Worm (Caenorhabditis elegans) whole organism, young adult: Measurements from ENCODE around the gene nspc-20.

ENCODE experiments used
- F10E7.11 ChIP-seq: sonication (generic microtip); optimal IDR thresholded peaks from 2 replicates; lab custom pipeline; 2017; ENCODE audit warnings: mild to moderate bottlenecking, missing genetic modification characterization, moderate library complexity, missing compliant biosample characterization
- F33H1.4 ChIP-seq: fragments of 200-800 bp; sonication (Bioruptor generic); IDR thresholded peaks from 2 replicates; pipeline ENCODE4 v1.3.6; 2022; ENCODE audit warnings: missing genetic modification reagents, missing genetic modification characterization, missing compliant biosample characterization
- F37B4.10 ChIP-seq: fragments of 200-800 bp; sonication (Bioruptor generic); IDR thresholded peaks from 2 replicates; pipeline ENCODE4 v1.3.6; 2022; ENCODE audit warnings: missing genetic modification characterization, missing compliant biosample characterization
- F39B2.1 ChIP-seq: fragments of 200-800 bp; sonication (Bioruptor generic); IDR thresholded peaks from 2 replicates; pipeline ENCODE4 v1.3.6; 2022; ENCODE audit warnings: missing genetic modification reagents, missing genetic modification characterization, missing compliant biosample characterization
- F57A8.1 ChIP-seq: fragments of 200-800 bp; sonication (Bioruptor generic); optimal IDR thresholded peaks from 2 replicates; lab custom pipeline; 2018; ENCODE audit warnings: mild to moderate bottlenecking, missing genetic modification characterization, moderate library complexity, missing compliant biosample characterization
- K11D2.4 ChIP-seq: fragments of 200-800 bp; sonication (Bioruptor generic); IDR thresholded peaks from 2 replicates; pipeline ENCODE4 v1.3.6; 2022; ENCODE audit warnings: missing genetic modification reagents, missing genetic modification characterization, missing compliant biosample characterization
- K12H6.12 ChIP-seq: fragments of 200-800 bp; sonication (Bioruptor generic); optimal IDR thresholded peaks from 2 replicates; lab custom pipeline; 2018; ENCODE audit warnings: mild to moderate bottlenecking, missing genetic modification characterization, missing compliant biosample characterization
- T07F8.4 ChIP-seq: sonication (generic microtip); optimal IDR thresholded peaks from 2 replicates; lab custom pipeline; 2016; ENCODE audit warnings: mild to moderate bottlenecking, missing genetic modification characterization, moderate library complexity, missing compliant biosample characterization
- T26A5.8 ChIP-seq: sonication (generic microtip); optimal IDR thresholded peaks from 2 replicates; lab custom pipeline; 2016; ENCODE audit warnings: missing genetic modification characterization, missing compliant biosample characterization
- Y53F4B.3 ChIP-seq: fragments of 200-800 bp; sonication (Bioruptor generic); IDR thresholded peaks from 2 replicates; pipeline ENCODE4 v1.3.6; 2022; ENCODE audit warnings: missing genetic modification reagents, missing genetic modification characterization, missing compliant biosample characterization
- Y56A3A.18 ChIP-seq: fragments of 200-800 bp; sonication (Bioruptor generic); IDR thresholded peaks from 2 replicates; pipeline ENCODE4 v1.3.6; 2022; ENCODE audit warnings: missing genetic modification reagents, missing genetic modification characterization, missing compliant biosample characterization
- Y67H2A.10 ChIP-seq: fragments of 200-800 bp; sonication (Bioruptor generic); conservative IDR thresholded peaks from 2 replicates; pipeline ENCODE4 v1.3.6; 2022; ENCODE audit warnings: missing genetic modification reagents, missing genetic modification characterization, missing compliant biosample characterization
- ama-1 ChIP-seq, 3 experiments: fragments of 150-350 bp in 1 of 3; sonication (generic microtip) in 2 of 3; optimal IDR thresholded peaks; 2 replicates each; lab custom pipeline; 2014 to 2018; ENCODE audit warnings: missing biosample characterization in 2 of 3, missing genetic modification characterization in 2 of 3, missing genetic modification reagents in 2 of 3
- bed-1 ChIP-seq: fragments of 200-800 bp; sonication (Bioruptor generic); IDR thresholded peaks from 2 replicates; pipeline ENCODE4 v1.3.6; 2022; ENCODE audit warnings: missing genetic modification reagents, missing genetic modification characterization, missing compliant biosample characterization
- bed-2 ChIP-seq: fragments of 200-800 bp; sonication (Bioruptor generic); IDR thresholded peaks from 2 replicates; pipeline ENCODE4 v1.3.6; 2022; ENCODE audit warnings: missing genetic modification reagents, missing genetic modification characterization, missing compliant biosample characterization
- ceh-58 ChIP-seq: fragments of 200-800 bp; sonication (Bioruptor generic); IDR thresholded peaks from 2 replicates; pipeline ENCODE4 v1.3.6; 2022; ENCODE audit warnings: missing genetic modification characterization, missing compliant biosample characterization
- ceh-91 ChIP-seq: fragments of 200-800 bp; sonication (Bioruptor generic); IDR thresholded peaks from 2 replicates; pipeline ENCODE4 v1.3.6; 2022; ENCODE audit warnings: missing genetic modification reagents, missing genetic modification characterization, missing compliant biosample characterization
- die-1 ChIP-seq: sonication (generic microtip); optimal IDR thresholded peaks from 2 replicates; lab custom pipeline; 2016; ENCODE audit warnings: missing genotype, mild to moderate bottlenecking, missing genetic modification characterization, missing compliant biosample characterization
- dpff-1 ChIP-seq: sonication (generic microtip); optimal IDR thresholded peaks from 2 replicates; lab custom pipeline; 2017; ENCODE audit warnings: mild to moderate bottlenecking, missing genetic modification characterization, missing compliant biosample characterization
- efl-1 ChIP-seq: fragments of 150-350 bp; optimal IDR thresholded peaks from 2 replicates; lab custom pipeline; 2014; ENCODE audit warnings: missing biosample characterization, missing genetic modification reagents, missing genetic modification characterization
- egl-44 ChIP-seq: fragments of 200-800 bp; sonication (Bioruptor generic); IDR thresholded peaks from 2 replicates; pipeline ENCODE4 v1.3.6; 2022; ENCODE audit warnings: missing genetic modification reagents, missing genetic modification characterization, missing compliant biosample characterization
- egrh-3 ChIP-seq: fragments of 200-800 bp; sonication (Bioruptor generic); IDR thresholded peaks from 2 replicates; pipeline ENCODE4 v1.3.6; 2022; ENCODE audit warnings: missing genetic modification reagents, missing genetic modification characterization, missing compliant biosample characterization
- let-526 ChIP-seq: fragments of 200-800 bp; sonication (Bioruptor generic); IDR thresholded peaks from 2 replicates; pipeline ENCODE4 v1.3.6; 2022; ENCODE audit warnings: missing genetic modification reagents, missing genetic modification characterization, missing compliant biosample characterization
- let-607 ChIP-seq, 2 experiments: fragments of 200-800 bp in 1 of 2; sonication (Bioruptor generic) in 1 of 2; sonication (generic microtip) in 1 of 2; optimal IDR thresholded peaks; 2 replicates each; lab custom pipeline; 2016 to 2018; ENCODE audit warnings: mild to moderate bottlenecking in 2 of 2, missing compliant biosample characterization in 2 of 2, missing genetic modification characterization in 2 of 2, moderate library complexity in 2 of 2, missing genotype in 1 of 2
- lin-35 ChIP-seq, 3 experiments: fragments of 150-350 bp in 2 of 3; sonication (generic microtip) in 1 of 3; optimal IDR thresholded peaks; 2 replicates each; lab custom pipeline; 2014 to 2018; ENCODE audit warnings: missing biosample characterization in 3 of 3, missing genetic modification characterization in 3 of 3, missing genetic modification reagents in 3 of 3
- lin-40 ChIP-seq: sonication (generic microtip); optimal IDR thresholded peaks from 2 replicates; lab custom pipeline; 2016; ENCODE audit warnings: missing genetic modification characterization, mild to moderate bottlenecking, missing compliant biosample characterization, missing genotype, missing genetic modification reagents
- lin-54 ChIP-seq: fragments of 200-800 bp; sonication (Bioruptor generic); optimal IDR thresholded peaks from 2 replicates; lab custom pipeline; 2018; ENCODE audit warnings: mild to moderate bottlenecking, missing genetic modification characterization, missing compliant biosample characterization
- lir-1 ChIP-seq: fragments of 200-800 bp; sonication (Bioruptor generic); conservative IDR thresholded peaks from 2 replicates; pipeline ENCODE4 v1.3.6; 2022; ENCODE audit warnings: missing genetic modification reagents, missing genetic modification characterization, missing compliant biosample characterization
- lsy-27 ChIP-seq: sonication (generic microtip); optimal IDR thresholded peaks from 2 replicates; lab custom pipeline; 2017; ENCODE audit warnings: missing genetic modification characterization, mild to moderate bottlenecking, missing compliant biosample characterization, antibody characterized with exemption, missing genotype, borderline replicate concordance; ENCODE audit not compliant: insufficient read depth
- madf-6 ChIP-seq: fragments of 200-800 bp; sonication (Bioruptor generic); IDR thresholded peaks from 2 replicates; pipeline ENCODE4 v1.3.6; 2022; ENCODE audit warnings: missing genetic modification reagents, missing genetic modification characterization, missing compliant biosample characterization
- mcd-1 ChIP-seq: fragments of 200-800 bp; sonication (Bioruptor generic); IDR thresholded peaks from 2 replicates; pipeline ENCODE4 v1.3.6; 2022; ENCODE audit warnings: missing genetic modification reagents, missing genetic modification characterization, missing compliant biosample characterization
- mel-28 ChIP-seq: sonication (generic microtip); optimal IDR thresholded peaks from 2 replicates; lab custom pipeline; 2016; ENCODE audit warnings: borderline replicate concordance, mild to moderate bottlenecking, missing genetic modification characterization, missing compliant biosample characterization
- mxl-1 ChIP-seq: sonication (generic microtip); optimal IDR thresholded peaks from 2 replicates; lab custom pipeline; 2016; ENCODE audit warnings: missing genetic modification characterization, missing compliant biosample characterization
- nfya-2 ChIP-seq: fragments of 200-800 bp; sonication (Bioruptor generic); IDR thresholded peaks from 2 replicates; pipeline ENCODE4 v1.3.6; 2022; ENCODE audit warnings: missing genetic modification reagents, missing genetic modification characterization, missing compliant biosample characterization
- nfyb-1 ChIP-seq: fragments of 200-800 bp; sonication (Bioruptor generic); IDR thresholded peaks from 2 replicates; pipeline ENCODE4 v1.3.6; 2022; ENCODE audit warnings: missing genetic modification reagents, missing genetic modification characterization, missing compliant biosample characterization
- nhr-80 ChIP-seq: sonication (generic microtip); optimal IDR thresholded peaks from 2 replicates; lab custom pipeline; 2016; ENCODE audit warnings: missing genetic modification characterization, missing compliant biosample characterization
- pbrm-1 ChIP-seq: fragments of 200-800 bp; sonication (Bioruptor generic); IDR thresholded peaks from 2 replicates; pipeline ENCODE4 v1.3.6; 2022; ENCODE audit warnings: missing genetic modification reagents, missing genetic modification characterization, missing compliant biosample characterization
- pha-4 ChIP-seq: fragments of 150-350 bp; sonication (generic microtip); optimal IDR thresholded peaks from 2 replicates; lab custom pipeline; 2014; ENCODE audit warnings: missing biosample characterization, missing genetic modification reagents, missing genetic modification characterization
- repo-1 ChIP-seq: sonication (generic microtip); optimal IDR thresholded peaks from 2 replicates; lab custom pipeline; 2017; ENCODE audit warnings: mild to moderate bottlenecking, missing genetic modification characterization, missing compliant biosample characterization
- sea-2 ChIP-seq: fragments of 200-800 bp; sonication (Bioruptor generic); IDR thresholded peaks from 2 replicates; pipeline ENCODE4 v1.3.6; 2022; ENCODE audit warnings: missing genetic modification characterization, missing compliant biosample characterization
- snpc-1.1 ChIP-seq: sonication (generic microtip); optimal IDR thresholded peaks from 2 replicates; lab custom pipeline; 2017; ENCODE audit warnings: missing genetic modification characterization, mild to moderate bottlenecking, missing compliant biosample characterization, antibody characterized with exemption, moderate library complexity, missing genotype, missing genetic modification reagents; ENCODE audit not compliant: insufficient read depth
- snpc-4 ChIP-seq, 5 experiments: fragments of 150-350 bp in 1 of 5; sonication (generic microtip) in 4 of 5; optimal IDR thresholded peaks; 2 replicates each; lab custom pipeline; 2014 to 2018; ENCODE audit warnings: missing genetic modification characterization in 5 of 5, missing biosample characterization in 3 of 5, antibody characterized with exemption in 2 of 5, mild to moderate bottlenecking in 2 of 5, missing compliant biosample characterization in 2 of 5, missing genotype in 2 of 5, moderate library complexity in 2 of 5, missing genetic modification reagents in 1 of 5
- tbp1 ChIP-seq: fragments of 200-800 bp; sonication (Bioruptor generic); optimal IDR thresholded peaks from 2 replicates; lab custom pipeline; 2018; ENCODE audit warnings: mild to moderate bottlenecking, missing genetic modification characterization, missing compliant biosample characterization
- zfh-2 ChIP-seq: fragments of 200-800 bp; sonication (Bioruptor generic); conservative IDR thresholded peaks from 2 replicates; pipeline ENCODE4 v1.3.6; 2022; ENCODE audit warnings: missing genetic modification reagents, missing genetic modification characterization, missing compliant biosample characterization
- ztf-18 ChIP-seq: sonication (generic microtip); optimal IDR thresholded peaks from 2 replicates; lab custom pipeline; 2016; ENCODE audit warnings: missing genotype, mild to moderate bottlenecking, missing genetic modification characterization, missing compliant biosample characterization

nspc-20 gene

ce11 chrX:14490486-14490885, 39.5 kb downstream of the nspc-20 start:
- TF ChIP-seq mcd-1 (GFP tag; lab: Robert Waterston, UW): peak; percentile 38
- 0 out of 2 replicates have a peak, but pooled peaks have one; percentile 37 for TF ChIP-seq sea-2 (GFP tag; lab: Robert Waterston, UW)
- peak; percentile 83 for TF ChIP-seq zfh-2 (GFP tag; lab: Robert Waterston, UW)
- no peak for TF ChIP-seq ceh-91
- 0 out of 2 replicates have a peak, but pooled peaks have one; percentile 70 for TF ChIP-seq bed-1
- TF ChIP-seq tbp1 (GFP tag; lab: Kevin White, UChicago): no peak
- TF ChIP-seq F37B4.10: no peak
- TF ChIP-seq nfya-2 (GFP tag; lab: Robert Waterston, UW): 0 out of 2 replicates have a peak, but pooled peaks have one; percentile 61
- 0 out of 2 replicates have a peak, but pooled peaks have one; percentile 42 for TF ChIP-seq F39B2.1 (GFP tag; lab: Robert Waterston, UW)
- TF ChIP-seq Y56A3A.18: no peak
- no peak for TF ChIP-seq F57A8.1
- peak; percentile 93 for TF ChIP-seq egrh-3 (GFP tag; lab: Robert Waterston, UW)

DNA sequence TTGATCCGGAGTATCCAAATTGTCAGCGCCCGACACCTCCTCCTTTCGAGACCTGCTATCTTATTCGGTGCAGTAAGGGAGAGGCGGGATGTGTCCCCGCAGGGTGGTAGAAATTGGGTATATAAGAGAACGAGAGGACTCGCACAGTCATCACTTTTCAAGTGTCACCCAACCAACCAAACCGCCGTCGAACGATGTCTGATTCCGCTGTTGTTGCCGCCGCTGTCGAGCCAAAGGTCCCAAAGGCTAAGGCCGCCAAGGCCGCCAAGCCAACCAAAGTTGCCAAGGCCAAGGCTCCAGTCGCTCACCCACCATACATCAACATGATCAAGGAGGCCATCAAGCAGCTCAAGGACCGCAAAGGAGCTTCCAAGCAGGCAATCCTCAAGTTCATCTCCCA, 40.1 kb downstream of the nspc-20 start, which contains the start of gene his-24:
Gene his-24, plus strand, starts transcription at position 150 of the 400 bp plus-strand sequence.
- TF ChIP-seq snpc-4 (GFP tag; optimal IDR thresholded peaks at IDR 0.05; lab: Kevin White, UChicago) (no peak), snpc-4 (tag; optimal IDR thresholded peaks at IDR 0.05; lab: Kevin White, UChicago) (peak in 2 of 4 experiments; percentile 5 to 58), mcd-1 (GFP tag; lab: Robert Waterston, UW) (peak; percentile 44; the same call in 1 of the 2 replicates), madf-6 (no peak), lir-1 (no peak), pha-4 (tag; lab: Kevin White, UChicago) (no peak), F57A8.1 (no peak), lin-40 (tag; lab: Kevin White, UChicago) (peak; percentile 78), Y67H2A.10 (no peak), ceh-58 (GFP tag; lab: Robert Waterston, UW) (no peak), snpc-1.1 (tag; lab: Kevin White, UChicago) (no peak), efl-1 (no peak), T07F8.4 (tag; lab: Kevin White, UChicago) (no peak), Y53F4B.3 (GFP tag; lab: Robert Waterston, UW) (no peak), nfyb-1 (GFP tag; lab: Robert Waterston, UW) (peak; percentile 55; the same call in 1 of the 2 replicates), mxl-1 (tag; lab: Kevin White, UChicago) (no peak), egl-44 (GFP tag; lab: Robert Waterston, UW) (no peak), die-1 (no peak), pbrm-1 (GFP tag; lab: Robert Waterston, UW) (peak; percentile 97), bed-2 (GFP tag; lab: Robert Waterston, UW) (no peak), ceh-91 (no peak), lin-54 (GFP tag; lab: Kevin White, UChicago) (no peak), F39B2.1 (GFP tag; lab: Robert Waterston, UW) (peak; percentile 99), K11D2.4 (GFP tag; lab: Robert Waterston, UW) (peak; percentile 62), bed-1 (no peak), let-526 (GFP tag; lab: Robert Waterston, UW) (0 out of 2 replicates have a peak, but pooled peaks have one; percentile 11), lsy-27 (tag; lab: Kevin White, UChicago) (no peak), repo-1 (tag; lab: Kevin White, UChicago) (peak; percentile 3), ztf-18 (tag; lab: Kevin White, UChicago) (peak; percentile 17), tbp1 (GFP tag; lab: Kevin White, UChicago) (peak; percentile 67), mel-28 (tag; lab: Kevin White, UChicago) (no peak), T26A5.8 (tag; lab: Kevin White, UChicago) (no peak), nhr-80 (tag; lab: Kevin White, UChicago) (peak; percentile 37), F33H1.4 (no peak), K12H6.12 (tag; lab: Kevin White, UChicago) (peak; percentile 64), dpff-1 (tag; lab: Kevin White, UChicago) (no peak), lin-35 (GFP tag; optimal IDR thresholded peaks at IDR 0.05; lab: Kevin White, UChicago) (no peak), F10E7.11 (tag; lab: Kevin White, UChicago) (no peak), let-607 (tag; optimal IDR thresholded peaks at IDR 0.05; lab: Kevin White, UChicago) (no peak), ama-1 (optimal IDR thresholded peaks at IDR 0.05; lab: Kevin White, UChicago) (peak; percentile 24), ama-1 (GFP tag; optimal IDR thresholded peaks at IDR 0.05; lab: Kevin White, UChicago) (no peak)
